Fruit fly (Drosophila melanogaster) whole organism, embryonic: ENCODE measurements around the gene crm.
A peak's percentile ranks its signal among the peaks of the same experiment; 100 is the strongest.

Source experiments
- CG10654 ChIP-seq: fragments of 200-800 bp; sonication (Bioruptor generic); optimal IDR thresholded peaks from 2 replicates; lab custom pipeline; 2016; ENCODE audit warnings: missing biosample characterization, missing genetic modification characterization
- CG10959 ChIP-seq: fragments of 200-800 bp; sonication (Bioruptor generic); IDR thresholded peaks from 2 replicates; pipeline ENCODE4 v1.3.6; 2022; ENCODE audit warnings: missing biosample characterization, missing genetic modification characterization
- CG11560 ChIP-seq: fragments of 200-800 bp; sonication (Bioruptor generic); IDR thresholded peaks from 3 replicates; pipeline ENCODE4 v1.3.6; 2022; ENCODE audit warnings: missing biosample characterization, missing genetic modification characterization
- CG12071 ChIP-seq: fragments of 200-800 bp; sonication (Bioruptor generic); optimal IDR thresholded peaks from 3 replicates; lab custom pipeline; 2018; ENCODE audit warnings: missing biosample characterization, mild to moderate bottlenecking, missing genetic modification characterization
- CG12391 ChIP-seq: fragments of 200-800 bp; sonication (Bioruptor generic); optimal IDR thresholded peaks from 3 replicates; lab custom pipeline; 2018; ENCODE audit warnings: missing biosample characterization, mild to moderate bottlenecking, missing genetic modification characterization, moderate library complexity
- CG1603 ChIP-seq: fragments of 200-800 bp; sonication (Bioruptor generic); optimal IDR thresholded peaks from 2 replicates; lab custom pipeline; 2019; ENCODE audit warnings: missing biosample characterization, mild to moderate bottlenecking, missing genetic modification characterization, moderate library complexity
- CG1792 ChIP-seq: fragments of 200-800 bp; sonication (Bioruptor generic); optimal IDR thresholded peaks from 2 replicates; lab custom pipeline; 2016; ENCODE audit warnings: missing biosample characterization, missing genetic modification characterization
- CG4424 ChIP-seq: fragments of 200-800 bp; sonication (Bioruptor generic); optimal IDR thresholded peaks from 3 replicates; lab custom pipeline; 2016; ENCODE audit warnings: missing biosample characterization, missing genetic modification characterization
- CHES-1-like ChIP-seq: fragments of 200-800 bp; sonication (Bioruptor generic); optimal IDR thresholded peaks from 2 replicates; lab custom pipeline; 2016; ENCODE audit warnings: missing biosample characterization, missing genetic modification characterization
- CkIIα-i1 ChIP-seq: fragments of 200-800 bp; sonication (Bioruptor generic); IDR thresholded peaks from 2 replicates; pipeline ENCODE4 v1.3.6; 2022; ENCODE audit warnings: missing biosample characterization, missing genetic modification characterization
- D ChIP-seq, 2 experiments: fragments of 200-800 bp in 1 of 2; fragments of >200 bp in 1 of 2; sonication (Bioruptor generic) in 1 of 2; optimal IDR thresholded peaks; 2 replicates in 1 of 2; 3 replicates in 1 of 2; lab custom pipeline; 2017; ENCODE audit warnings: mild to moderate bottlenecking in 1 of 2, missing biosample characterization in 1 of 2, missing genetic modification characterization in 1 of 2, missing genetic modification reagents in 1 of 2
- Dll ChIP-seq: fragments of 200-800 bp; sonication (Bioruptor generic); IDR thresholded peaks from 4 replicates; pipeline ENCODE4 v1.3.6; 2022; ENCODE audit warnings: missing biosample characterization, missing genetic modification characterization; ENCODE audit not compliant: partially characterized antibody
- Ets97D ChIP-seq: fragments of 200-800 bp; sonication (Bioruptor generic); optimal IDR thresholded peaks from 3 replicates; lab custom pipeline; 2016; ENCODE audit warnings: missing biosample characterization, missing genetic modification characterization
- H15 ChIP-seq: fragments of 200-800 bp; sonication (Bioruptor generic); IDR thresholded peaks from 3 replicates; pipeline ENCODE4 v1.3.6; 2022; ENCODE audit warnings: missing biosample characterization, missing genetic modification characterization
- HHEX ChIP-seq: fragments of 200-800 bp; sonication (Bioruptor generic); optimal IDR thresholded peaks from 3 replicates; lab custom pipeline; 2017; ENCODE audit warnings: missing biosample characterization, mild to moderate bottlenecking, missing genetic modification characterization, missing genetic modification reagents
- Hey ChIP-seq: fragments of 200-800 bp; sonication (Bioruptor generic); optimal IDR thresholded peaks from 3 replicates; lab custom pipeline; 2018; ENCODE audit warnings: missing biosample characterization, mild to moderate bottlenecking, missing genetic modification characterization
- Lim3 ChIP-seq: fragments of 200-800 bp; sonication (Bioruptor generic); IDR thresholded peaks from 2 replicates; pipeline ENCODE4 v1.3.6; 2022; ENCODE audit warnings: missing biosample characterization, missing genetic modification characterization
- Mrtf ChIP-seq: fragments of 200-800 bp; sonication (Bioruptor generic); IDR thresholded peaks from 3 replicates; pipeline ENCODE4 v1.3.6; 2022; ENCODE audit warnings: missing biosample characterization, missing genetic modification characterization
- Nf-YA ChIP-seq: fragments of 200-800 bp; sonication (Bioruptor generic); IDR thresholded peaks from 2 replicates; pipeline ENCODE4 v1.3.6; 2022; ENCODE audit warnings: missing biosample characterization, missing genetic modification characterization
- Oaz ChIP-seq: fragments of 200-800 bp; sonication (Bioruptor generic); IDR thresholded peaks from 2 replicates; pipeline ENCODE4 v1.3.6; 2022; ENCODE audit warnings: missing biosample characterization, missing genetic modification characterization
- Pdp1 ChIP-seq, 2 experiments: fragments of 200-800 bp; sonication (Bioruptor generic); optimal IDR thresholded peaks; 3 replicates each; lab custom pipeline; 2016; ENCODE audit warnings: missing biosample characterization in 2 of 2, missing genetic modification characterization in 2 of 2, mild to moderate bottlenecking in 1 of 2, moderate library complexity in 1 of 2
- Rx ChIP-seq: fragments of 200-800 bp; sonication (Bioruptor generic); IDR thresholded peaks from 2 replicates; pipeline ENCODE4 v1.3.6; 2022; ENCODE audit warnings: missing biosample characterization, missing genetic modification characterization
- Sox102F ChIP-seq: fragments of 200-800 bp; sonication (Bioruptor generic); optimal IDR thresholded peaks from 2 replicates; lab custom pipeline; 2018; ENCODE audit warnings: missing biosample characterization, mild to moderate bottlenecking, missing genetic modification characterization, moderate library complexity
- Spps ChIP-seq: fragments of 200-800 bp; sonication (Bioruptor generic); optimal IDR thresholded peaks from 2 replicates; lab custom pipeline; 2018; ENCODE audit warnings: missing biosample characterization, mild to moderate bottlenecking, missing genetic modification characterization
- ac ChIP-seq: fragments of 200-800 bp; sonication (Bioruptor generic); optimal IDR thresholded peaks from 3 replicates; lab custom pipeline; 2017; ENCODE audit warnings: missing biosample characterization, mild to moderate bottlenecking, missing genetic modification characterization
- bigmax ChIP-seq: fragments of 200-800 bp; sonication (Bioruptor generic); optimal IDR thresholded peaks from 2 replicates; lab custom pipeline; 2018; ENCODE audit warnings: missing biosample characterization, mild to moderate bottlenecking, missing genetic modification characterization
- cg ChIP-seq: fragments of 200-800 bp; sonication (Bioruptor generic); optimal IDR thresholded peaks from 3 replicates; lab custom pipeline; 2019; ENCODE audit warnings: missing biosample characterization, mild to moderate bottlenecking, missing genetic modification characterization, moderate library complexity
- chinmo ChIP-seq: fragments of 200-800 bp; sonication (Bioruptor generic); IDR thresholded peaks from 4 replicates; pipeline ENCODE4 v1.3.6; 2022; ENCODE audit warnings: missing biosample characterization, missing genetic modification characterization; ENCODE audit not compliant: partially characterized antibody
- croc ChIP-seq: fragments of 200-800 bp; sonication (Bioruptor generic); conservative IDR thresholded peaks from 3 replicates; pipeline ENCODE4 v1.3.6; 2022; ENCODE audit warnings: missing biosample characterization, missing genetic modification characterization
- fd96Cb ChIP-seq: fragments of 200-800 bp; sonication (Bioruptor generic); optimal IDR thresholded peaks from 2 replicates; lab custom pipeline; 2018; ENCODE audit warnings: missing biosample characterization, mild to moderate bottlenecking, missing genetic modification characterization, moderate library complexity
- ftz-f1 ChIP-seq: fragments of 200-800 bp; sonication (Bioruptor generic); optimal IDR thresholded peaks from 2 replicates; lab custom pipeline; 2016; ENCODE audit warnings: missing biosample characterization, missing genetic modification characterization
- gcm ChIP-seq: fragments of 200-800 bp; sonication (Bioruptor generic); optimal IDR thresholded peaks from 2 replicates; lab custom pipeline; 2019; ENCODE audit warnings: missing biosample characterization, mild to moderate bottlenecking, missing genetic modification characterization, moderate library complexity
- grn ChIP-seq: fragments of 200-800 bp; sonication (Bioruptor generic); optimal IDR thresholded peaks from 3 replicates; lab custom pipeline; 2017; ENCODE audit warnings: missing biosample characterization, missing genetic modification characterization
- ham ChIP-seq: fragments of 200-800 bp; sonication (Bioruptor generic); IDR thresholded peaks from 2 replicates; pipeline ENCODE4 v1.3.6; 2022; ENCODE audit warnings: missing biosample characterization, missing genetic modification characterization
- hkb ChIP-seq, 2 experiments: fragments of 200-800 bp in 1 of 2; fragments of >200 bp in 1 of 2; sonication (Bioruptor generic) in 1 of 2; IDR thresholded peaks in 1 of 2; optimal IDR thresholded peaks in 1 of 2; 2 replicates each; pipeline versions ENCODE4 v1.3.6 to Lab custom; 2017 to 2022; ENCODE audit warnings: missing biosample characterization in 1 of 2, missing genetic modification characterization in 1 of 2
- jigr1 ChIP-seq: fragments of 200-800 bp; sonication (Bioruptor generic); IDR thresholded peaks from 3 replicates; pipeline ENCODE4 v1.3.6; 2022; ENCODE audit warnings: missing biosample characterization, missing genetic modification characterization
- jumu ChIP-seq: fragments of 200-800 bp; sonication (Bioruptor generic); optimal IDR thresholded peaks from 3 replicates; lab custom pipeline; 2016; ENCODE audit warnings: missing biosample characterization, missing genetic modification characterization
- mirr ChIP-seq: fragments of 200-800 bp; sonication (Bioruptor generic); optimal IDR thresholded peaks from 3 replicates; lab custom pipeline; 2018; ENCODE audit warnings: missing biosample characterization, mild to moderate bottlenecking, missing genetic modification characterization
- oc ChIP-seq: fragments of 200-800 bp; sonication (Bioruptor generic); optimal IDR thresholded peaks from 2 replicates; lab custom pipeline; 2018; ENCODE audit warnings: missing biosample characterization, mild to moderate bottlenecking, missing genetic modification characterization, moderate library complexity
- otp ChIP-seq: fragments of 200-800 bp; sonication (Bioruptor generic); IDR thresholded peaks from 3 replicates; pipeline ENCODE4, ENCODE4 v1.3.6; 2022; ENCODE audit warnings: missing biosample characterization, missing genetic modification characterization
- pho ChIP-seq: fragments of 200-800 bp; sonication (Bioruptor generic); optimal IDR thresholded peaks from 2 replicates; lab custom pipeline; 2016; ENCODE audit warnings: missing biosample characterization, missing genetic modification characterization
- ranshi ChIP-seq: fragments of 200-800 bp; sonication (Bioruptor generic); IDR thresholded peaks from 2 replicates; pipeline ENCODE4 v1.3.6; 2022; ENCODE audit warnings: missing biosample characterization, missing genetic modification characterization
- row ChIP-seq: fragments of 200-800 bp; sonication (Bioruptor generic); IDR thresholded peaks from 3 replicates; pipeline ENCODE4 v1.3.6; 2022; ENCODE audit warnings: missing biosample characterization, missing genetic modification characterization
- sens ChIP-seq: fragments of 200-800 bp; sonication (Bioruptor generic); peaks from one replicate; lab custom pipeline; 2016; ENCODE audit warnings: missing biosample characterization, missing genetic modification characterization
- sens-2 ChIP-seq: fragments of 200-800 bp; sonication (Bioruptor generic); IDR thresholded peaks from 2 replicates; pipeline ENCODE4 v1.3.6; 2022; ENCODE audit warnings: missing biosample characterization, missing genetic modification characterization
- sim ChIP-seq: fragments of 200-800 bp; sonication (Bioruptor generic); IDR thresholded peaks from 2 replicates; pipeline ENCODE4 v1.3.6; 2022; ENCODE audit warnings: missing biosample characterization, missing genetic modification characterization
- sisA ChIP-seq: fragments of 200-800 bp; sonication (Bioruptor generic); IDR thresholded peaks from 2 replicates; pipeline ENCODE4 v1.3.6; 2022; ENCODE audit warnings: missing biosample characterization, missing genetic modification characterization
- sob ChIP-seq: fragments of 200-800 bp; sonication (Bioruptor generic); IDR thresholded peaks from 2 replicates; pipeline ENCODE4 v1.3.6; 2022; ENCODE audit warnings: missing biosample characterization, missing genetic modification characterization
- tgo ChIP-seq: fragments of 200-800 bp; sonication (Bioruptor generic); IDR thresholded peaks from 3 replicates; pipeline ENCODE4 v1.3.6; 2022; ENCODE audit warnings: missing biosample characterization, missing genetic modification characterization
- tna ChIP-seq: fragments of 200-800 bp; sonication (Bioruptor generic); IDR thresholded peaks from 2 replicates; pipeline ENCODE4 v1.3.6; 2022; ENCODE audit warnings: missing biosample characterization, missing genetic modification characterization; ENCODE audit not compliant: partially characterized antibody

The crm gene

DNA sequence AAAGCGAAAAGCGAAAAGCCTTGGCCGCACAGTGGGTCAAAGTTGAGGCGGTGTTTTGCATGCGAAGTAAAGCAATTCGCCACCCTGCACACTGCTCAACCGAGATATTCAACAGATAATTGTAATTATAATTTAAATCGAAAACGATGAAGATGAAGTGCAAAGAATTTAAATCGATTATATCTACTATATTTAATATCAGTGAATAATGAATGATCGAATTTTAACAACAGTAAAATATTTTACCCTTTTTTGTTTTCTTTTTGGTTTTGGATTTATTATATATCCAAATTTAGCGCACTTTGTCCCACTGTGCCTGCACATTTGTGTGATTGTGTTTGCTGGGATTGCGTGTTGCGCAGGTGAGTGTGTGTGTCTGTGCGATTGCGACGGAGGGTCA is 48.7 kb upstream of the crm start (continued):
- peak; percentile 79 for TF ChIP-seq CG12071 (GFP tag; lab: Kevin White, UChicago)
- TF ChIP-seq Lim3 (GFP tag; lab: Robert Waterston, UW): peak; percentile 56
- TF ChIP-seq sisA (GFP tag; lab: Robert Waterston, UW): peak; percentile 80
- peak; percentile 74 for TF ChIP-seq oc
- peak; percentile 62 for TF ChIP-seq ftz-f1 (GFP tag; lab: Kevin White, UChicago)
- peak; percentile 84 for TF ChIP-seq fd96Cb (tag; lab: Kevin White, UChicago)
- TF ChIP-seq jumu (GFP tag; lab: Kevin White, UChicago): peak; percentile 72
- peak; percentile 73 for TF ChIP-seq CG10654
- no peak for TF ChIP-seq bigmax
- peak; percentile 32 for TF ChIP-seq Spps (tag; lab: Kevin White, UChicago)
- TF ChIP-seq CG10959: peak; percentile 37
- peak; percentile 61 for TF ChIP-seq pho (GFP tag; lab: Kevin White, UChicago)
- peak; percentile 51; the same call in 1 of the 2 replicates for TF ChIP-seq Rx (GFP tag; lab: Robert Waterston, UW)
- TF ChIP-seq H15 (GFP tag; lab: Robert Waterston, UW): peak; percentile 65
- peak; percentile 84 for TF ChIP-seq CG4424
- TF ChIP-seq HHEX: peak; percentile 86
- TF ChIP-seq ac (GFP tag; lab: Kevin White, UChicago): peak; percentile 22
- TF ChIP-seq grn (GFP tag; lab: Kevin White, UChicago): no peak
- peak; percentile 67 for TF ChIP-seq gcm (GFP tag; lab: Kevin White, UChicago)
- TF ChIP-seq CG1792 (GFP tag; lab: Kevin White, UChicago): peak; percentile 18
- peak; percentile 90 for TF ChIP-seq Sox102F (GFP tag; lab: Kevin White, UChicago)
- TF ChIP-seq Pdp1 (GFP tag; optimal IDR thresholded peaks at IDR 0.05; lab: Kevin White, UChicago): peak; percentile 12 to 88
- TF ChIP-seq mirr (GFP tag; lab: Kevin White, UChicago): no peak
- TF ChIP-seq Oaz (GFP tag; lab: Robert Waterston, UW): peak; percentile 85
- TF ChIP-seq Ets97D (GFP tag; lab: Kevin White, UChicago): peak; percentile 36
- TF ChIP-seq Hey: peak; percentile 11
- peak; percentile 78; the same call in 2 of the 3 replicates for TF ChIP-seq Mrtf (GFP tag; lab: Robert Waterston, UW)
- peak; percentile 79; the same call in 2 of the 3 replicates for TF ChIP-seq tgo
- peak; percentile 45 for TF ChIP-seq CHES-1-like (GFP tag; lab: Kevin White, UChicago)
- TF ChIP-seq ranshi (GFP tag; lab: Robert Waterston, UW): peak; percentile 71; the same call in 1 of the 2 replicates
- TF ChIP-seq Dll (GFP tag; lab: Robert Waterston, UW): no peak
- TF ChIP-seq row (GFP tag; lab: Robert Waterston, UW): peak; percentile 90
- no peak for TF ChIP-seq CkIIα-i1
- no peak for TF ChIP-seq hkb (optimal IDR thresholded peaks at IDR 0.05; lab: Kevin White, UChicago)
- peak; percentile 89 for TF ChIP-seq hkb (GFP tag; IDR thresholded peaks at IDR 0.05; lab: Robert Waterston, UW)
- TF ChIP-seq sens (GFP tag; lab: Kevin White, UChicago): peak; percentile 98
- TF ChIP-seq cg (GFP tag; lab: Kevin White, UChicago): peak; percentile 46
- TF ChIP-seq D (optimal IDR thresholded peaks at IDR 0.05; lab: Kevin White, UChicago): no peak
- TF ChIP-seq D (GFP tag; optimal IDR thresholded peaks at IDR 0.05; lab: Kevin White, UChicago): peak; percentile 79
- peak; percentile 28; the same call in 1 of the 2 replicates for TF ChIP-seq sens-2 (GFP tag; lab: Robert Waterston, UW)
- TF ChIP-seq croc (GFP tag; lab: Robert Waterston, UW): peak; percentile 69
- peak; percentile 79 for TF ChIP-seq jigr1 (GFP tag; lab: Robert Waterston, UW)
- TF ChIP-seq CG11560: 0 out of 3 replicates have a peak, but pooled peaks have one; percentile 54
- TF ChIP-seq chinmo (GFP tag; lab: Robert Waterston, UW): no peak
- no peak for TF ChIP-seq tna (GFP tag; lab: Robert Waterston, UW)
- TF ChIP-seq CG1603 (tag; lab: Kevin White, UChicago): peak; percentile 72
- TF ChIP-seq ham: peak; percentile 56; the same call in 1 of the 2 replicates
- peak; percentile 9; the same call in 1 of the 2 replicates for TF ChIP-seq sim
- TF ChIP-seq CG12391: peak; percentile 87
- TF ChIP-seq Nf-YA (GFP tag; lab: Robert Waterston, UW): peak; percentile 69
- TF ChIP-seq otp (GFP tag; lab: Robert Waterston, UW): peak; percentile 57; the same call in 1 of the 3 replicates
- TF ChIP-seq sob (GFP tag; lab: Robert Waterston, UW): peak; percentile 70
